Worm (Caenorhabditis elegans): Measurements from ENCODE around the gene Y75B12B.13.

The Y75B12B.13 gene

ce11 chrV:15175459-15175858, 18.4 kb downstream of the Y75B12B.13 start, which contains the start of gene clec-47:
clec-47 (plus strand) TSS chrV:15175759.
- TF ChIP-seq Y22D7AL.16 (tag; optimal IDR thresholded peaks at IDR 0.05) (no peak), lin-11 (tag; optimal IDR thresholded peaks at IDR 0.05) (no peak), hlh-8 (tag; optimal IDR thresholded peaks at IDR 0.05) (no peak), pros-1 (tag; optimal IDR thresholded peaks at IDR 0.05) (no peak), ztf-16 (tag; optimal IDR thresholded peaks at IDR 0.05) (no peak), ama-1 (optimal IDR thresholded peaks at IDR 0.05) (no peak), ref-2 (tag; optimal IDR thresholded peaks at IDR 0.05) (no peak), hlh-13 (GFP tag; optimal IDR thresholded peaks at IDR 0.05) (no peak), zip-5 (tag; optimal IDR thresholded peaks at IDR 0.05) (no peak), dve-1 (tag; optimal IDR thresholded peaks at IDR 0.05) (no peak), T23F11.4 (GFP tag; optimal IDR thresholded peaks at IDR 0.05) (no peak), tbx-7 (tag; optimal IDR thresholded peaks at IDR 0.05) (no peak), sox-4 (tag; optimal IDR thresholded peaks at IDR 0.05) (no peak), ttx-3 (tag; optimal IDR thresholded peaks at IDR 0.05) (no peak), unc-3 (GFP tag; conservative IDR thresholded peaks at IDR 0.05) (no peak), unc-3 (tag; optimal IDR thresholded peaks at IDR 0.05) (no peak)

ce11 chrV:15162697-15163096, 31.1 kb downstream of the Y75B12B.13 start, which contains the start of gene srz-11:
srz-11 (plus strand) TSS chrV:15163082.
- TF ChIP-seq sox-4 (tag; optimal IDR thresholded peaks at IDR 0.05) (no peak), mec-3 (tag; optimal IDR thresholded peaks at IDR 0.05; ENCODE audit: borderline replicate concordance) (no peak), K09A11.1 (tag; optimal IDR thresholded peaks at IDR 0.05; ENCODE audit: insufficient read depth) (no peak), ets-4 (tag; optimal IDR thresholded peaks at IDR 0.05) (no peak), ceh-14 (tag; optimal IDR thresholded peaks at IDR 0.05) (no peak), lin-11 (tag; optimal IDR thresholded peaks at IDR 0.05) (no peak)

ce11 chrV:15158691-15159090, 35.1 kb downstream of the Y75B12B.13 start, which contains the start of gene str-45:
str-45 (plus strand) TSS chrV:15158991.
- TF ChIP-seq ahr-1 (tag; optimal IDR thresholded peaks at IDR 0.05) (no peak), pqm-1 (tag; optimal IDR thresholded peaks at IDR 0.05) (no peak), rnt-1 (tag; optimal IDR thresholded peaks at IDR 0.05) (no peak), madf-2 (tag; optimal IDR thresholded peaks at IDR 0.05) (no peak), nhr-232 (tag; optimal IDR thresholded peaks at IDR 0.05) (no peak), npax-4 (tag; optimal IDR thresholded peaks at IDR 0.05) (no peak), unc-42 (tag; optimal IDR thresholded peaks at IDR 0.05) (no peak), ceh-22 (tag; optimal IDR thresholded peaks at IDR 0.05) (no peak), syd-9 (tag; optimal IDR thresholded peaks at IDR 0.05) (no peak), hlh-13 (GFP tag; optimal IDR thresholded peaks at IDR 0.05) (no peak), ceh-2 (tag; optimal IDR thresholded peaks at IDR 0.05) (no peak), sdc-2 (tag; optimal IDR thresholded peaks at IDR 0.05) (no peak), K09A11.1 (tag; optimal IDR thresholded peaks at IDR 0.05; ENCODE audit: insufficient read depth) (no peak), ceh-19 (GFP tag; optimal IDR thresholded peaks at IDR 0.05) (no peak), ref-2 (tag; optimal IDR thresholded peaks at IDR 0.05) (no peak), odd-2 (tag; optimal IDR thresholded peaks at IDR 0.05) (no peak)

ce11 chrV:15156504-15156903, 37.3 kb downstream of the Y75B12B.13 start:
- TF ChIP-seq pha-2 (tag; optimal IDR thresholded peaks at IDR 0.05) (no peak), ceh-48 (tag; optimal IDR thresholded peaks at IDR 0.05) (no peak), dve-1 (tag; optimal IDR thresholded peaks at IDR 0.05) (no peak), syd-9 (tag; optimal IDR thresholded peaks at IDR 0.05) (no peak), ceh-19 (GFP tag; optimal IDR thresholded peaks at IDR 0.05) (no peak), hlh-13 (GFP tag; optimal IDR thresholded peaks at IDR 0.05) (no peak)

ce11 chrV:15153277-15153676, 40.5 kb downstream of the Y75B12B.13 start, which contains the start of gene srh-55:
srh-55 (plus strand) TSS chrV:15153577.
- TF ChIP-seq fkh-10 (GFP tag; optimal IDR thresholded peaks at IDR 0.05) = no peak
- TF ChIP-seq hlh-8 (tag; optimal IDR thresholded peaks at IDR 0.05) = no peak
